Worm (Caenorhabditis elegans) whole organism, late embryonic: Measurements from ENCODE around the gene F54D12.1.

Experiments used
- ceh-18 ChIP-seq: sonication (generic microtip); optimal IDR thresholded peaks from 2 replicates; lab custom pipeline; 2016; ENCODE audit warnings: missing genetic modification characterization, missing compliant biosample characterization
- ceh-6 ChIP-seq: fragments of 200-800 bp; sonication (Bioruptor generic); optimal IDR thresholded peaks from 2 replicates; lab custom pipeline; 2018; ENCODE audit warnings: mild to moderate bottlenecking, missing genetic modification characterization, missing compliant biosample characterization
- elt-2 ChIP-seq: sonication (generic microtip); optimal IDR thresholded peaks from 2 replicates; lab custom pipeline; 2016; ENCODE audit warnings: missing genetic modification reagents, missing genetic modification characterization, missing compliant biosample characterization
- fkh-10 ChIP-seq: fragments of 150-350 bp; optimal IDR thresholded peaks from 2 replicates; lab custom pipeline; 2014; ENCODE audit warnings: missing biosample characterization, missing genetic modification reagents, missing genetic modification characterization
- hlh-13 ChIP-seq: fragments of 200-800 bp; sonication (Bioruptor generic); optimal IDR thresholded peaks from 2 replicates; lab custom pipeline; 2018; ENCODE audit warnings: mild to moderate bottlenecking, missing genetic modification characterization, missing compliant biosample characterization
- pqm-1 ChIP-seq: sonication (generic microtip); optimal IDR thresholded peaks from 2 replicates; lab custom pipeline; 2016; ENCODE audit warnings: missing genetic modification characterization, missing compliant biosample characterization
- ref-2 ChIP-seq: sonication (generic microtip); optimal IDR thresholded peaks from 2 replicates; lab custom pipeline; 2016; ENCODE audit warnings: missing genetic modification characterization, missing compliant biosample characterization
- rnt-1 ChIP-seq: sonication (generic microtip); optimal IDR thresholded peaks from 2 replicates; lab custom pipeline; 2016; ENCODE audit warnings: missing genetic modification characterization, missing compliant biosample characterization
- tbx-7 ChIP-seq: sonication (generic microtip); optimal IDR thresholded peaks from 2 replicates; lab custom pipeline; 2016; ENCODE audit warnings: missing genotype, missing genetic modification characterization, missing compliant biosample characterization
- unc-86 ChIP-seq: sonication (generic microtip); optimal IDR thresholded peaks from 2 replicates; lab custom pipeline; 2016; ENCODE audit warnings: missing genetic modification characterization, missing compliant biosample characterization

DNA sequence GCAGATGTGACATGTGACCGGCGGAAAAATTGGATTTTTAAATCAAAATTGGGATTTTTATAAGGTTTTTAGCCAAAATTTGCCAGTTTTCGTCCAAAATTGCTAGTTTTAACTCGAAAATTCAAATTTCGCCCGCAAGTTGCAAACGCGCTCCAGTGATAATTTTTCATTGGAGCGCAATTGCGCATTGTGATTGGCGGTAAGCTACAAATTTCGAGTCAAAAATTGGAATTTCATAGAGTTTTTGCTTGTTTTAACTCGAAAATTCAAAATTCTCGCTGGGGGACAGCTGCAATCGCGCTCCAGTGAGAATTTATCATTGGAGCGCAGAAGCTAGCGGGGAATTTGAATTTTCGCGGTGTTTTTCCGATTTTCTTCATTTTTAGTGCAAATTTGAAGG, 30.9 kb upstream of the F54D12.1 start:
- TF ChIP-seq tbx-7 (tag; lab: Kevin White, UChicago) (no peak), pqm-1 (tag; lab: Kevin White, UChicago) (no peak), fkh-10 (no peak), hlh-13 (GFP tag; lab: Kevin White, UChicago) (no peak), elt-2 (tag; lab: Kevin White, UChicago) (no peak), ceh-6 (no peak), ceh-18 (tag; lab: Kevin White, UChicago) (no peak), rnt-1 (tag; lab: Kevin White, UChicago) (no peak), unc-86 (tag; lab: Kevin White, UChicago) (no peak), ref-2 (tag; lab: Kevin White, UChicago) (no peak)
